Fruit fly (Drosophila melanogaster) whole organism, prepupa: Measurements from ENCODE around the gene Sytalpha.

Source experiments
- CG31627 ChIP-seq: fragments of 200-800 bp; sonication (Bioruptor generic); optimal IDR thresholded peaks from 3 replicates; lab custom pipeline; 2016; ENCODE audit warnings: missing biosample characterization, missing genetic modification characterization
- CG6808 ChIP-seq: fragments of 200-800 bp; sonication (Bioruptor generic); optimal IDR thresholded peaks from 3 replicates; lab custom pipeline; 2017; ENCODE audit warnings: missing biosample characterization, missing genetic modification characterization, mild to moderate bottlenecking, moderate library complexity, missing genetic modification reagents
- CG9139 ChIP-seq: fragments of 200-800 bp; sonication (Bioruptor generic); optimal IDR thresholded peaks from 3 replicates; lab custom pipeline; 2017; ENCODE audit warnings: missing biosample characterization, mild to moderate bottlenecking, missing genetic modification characterization
- Eip78C ChIP-seq: fragments of 200-800 bp; sonication (Bioruptor generic); peaks from one replicate; lab custom pipeline; 2016; ENCODE audit warnings: missing biosample characterization, missing genetic modification characterization
- Lpt ChIP-seq: fragments of 200-800 bp; sonication (Bioruptor generic); optimal IDR thresholded peaks from 3 replicates; lab custom pipeline; 2016; ENCODE audit warnings: missing biosample characterization, missing genetic modification characterization
- Sox102F ChIP-seq: fragments of 200-800 bp; sonication (Bioruptor generic); optimal IDR thresholded peaks from 2 replicates; lab custom pipeline; 2016; ENCODE audit warnings: missing biosample characterization, mild to moderate bottlenecking, missing genetic modification characterization
- fd59A ChIP-seq: fragments of 200-800 bp; sonication (Bioruptor generic); optimal IDR thresholded peaks from 2 replicates; lab custom pipeline; 2017; ENCODE audit warnings: missing biosample characterization, mild to moderate bottlenecking, missing genetic modification characterization, missing genetic modification reagents
- fkh ChIP-seq: fragments of 200-800 bp; sonication (Bioruptor generic); optimal IDR thresholded peaks from 3 replicates; lab custom pipeline; 2017; ENCODE audit warnings: missing biosample characterization, mild to moderate bottlenecking, missing genetic modification characterization, moderate library complexity

DNA sequence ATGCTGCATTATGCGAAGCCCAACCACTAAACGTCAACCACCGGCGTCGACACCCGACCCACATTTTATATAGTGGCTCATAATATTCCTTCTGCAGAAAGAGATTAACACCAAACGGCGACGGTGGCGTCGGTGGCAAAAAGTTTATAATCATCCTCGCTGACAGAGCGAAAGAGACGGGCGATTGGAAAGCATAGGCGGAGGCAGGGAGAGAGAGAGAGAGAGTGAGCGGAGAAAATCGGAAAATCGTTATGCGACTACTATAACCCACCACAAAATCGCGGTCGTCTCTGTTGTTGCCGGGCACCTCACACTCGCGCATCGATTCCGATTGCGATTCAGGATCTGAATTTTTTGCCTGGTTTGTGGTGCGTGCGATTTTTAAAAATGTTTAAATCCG lies 2.9 kb upstream of the Sytalpha start, which contains the start of gene Oli:
- no peak for TF ChIP-seq fkh
- TF ChIP-seq Lpt, result no peak
- TF ChIP-seq fd59A (GFP tag; lab: Kevin White, UChicago), result no peak
- no peak for TF ChIP-seq CG9139 (GFP tag; lab: Kevin White, UChicago)
- no peak for TF ChIP-seq Eip78C
- no peak for TF ChIP-seq Sox102F (GFP tag; lab: Kevin White, UChicago)
- no peak for TF ChIP-seq CG6808 (GFP tag; lab: Kevin White, UChicago)
- no peak for TF ChIP-seq CG31627 (GFP tag; lab: Kevin White, UChicago)
